Fruit fly (Drosophila melanogaster) whole organism, embryonic: ENCODE measurements around the gene CG13896.
A peak's percentile ranks its signal among the peaks of the same experiment; 100 is the strongest.

Experiments used
- Ada2b ChIP-seq: fragments of 200-800 bp; sonication (Bioruptor generic); IDR thresholded peaks from 2 replicates; pipeline ENCODE4 v1.3.6; 2022; ENCODE audit warnings: missing biosample characterization, missing genetic modification characterization
- Atf-2 ChIP-seq: fragments of 200-800 bp; sonication (Bioruptor generic); optimal IDR thresholded peaks from 2 replicates; lab custom pipeline; 2016; ENCODE audit warnings: missing biosample characterization, missing genetic modification characterization
- BtbVII ChIP-seq: fragments of 200-800 bp; sonication (Bioruptor generic); optimal IDR thresholded peaks from 3 replicates; lab custom pipeline; 2017; ENCODE audit warnings: missing biosample characterization, mild to moderate bottlenecking, missing genetic modification characterization
- CG11093 ChIP-seq: fragments of 200-800 bp; sonication (Bioruptor generic); IDR thresholded peaks from 3 replicates; pipeline ENCODE4 v1.3.6; 2022; ENCODE audit warnings: missing biosample characterization, missing genetic modification characterization
- CG13424 ChIP-seq: fragments of 200-800 bp; sonication (Bioruptor generic); optimal IDR thresholded peaks from 2 replicates; lab custom pipeline; 2019; ENCODE audit warnings: missing biosample characterization, mild to moderate bottlenecking, missing genetic modification characterization, moderate library complexity
- CG13894 ChIP-seq: fragments of 200-800 bp; sonication (Bioruptor generic); optimal IDR thresholded peaks from 3 replicates; lab custom pipeline; 2018; ENCODE audit warnings: missing biosample characterization, mild to moderate bottlenecking, missing genetic modification characterization, moderate library complexity
- CG14667 ChIP-seq: fragments of 200-800 bp; sonication (Bioruptor generic); IDR thresholded peaks from 2 replicates; pipeline ENCODE4 v1.3.6; 2022; ENCODE audit warnings: missing biosample characterization, missing genetic modification characterization
- CG15479 ChIP-seq: fragments of 200-800 bp; sonication (Bioruptor generic); optimal IDR thresholded peaks from 3 replicates; lab custom pipeline; 2019; ENCODE audit warnings: missing biosample characterization, mild to moderate bottlenecking, missing genetic modification characterization, moderate library complexity
- CG17385 ChIP-seq: fragments of 200-800 bp; sonication (Bioruptor generic); optimal IDR thresholded peaks from 3 replicates; lab custom pipeline; 2018; ENCODE audit warnings: missing biosample characterization, mild to moderate bottlenecking, missing genetic modification characterization
- CG2199 ChIP-seq: fragments of 200-800 bp; sonication (Bioruptor generic); IDR thresholded peaks from 3 replicates; pipeline ENCODE4 v1.3.6; 2022; ENCODE audit warnings: missing biosample characterization, missing genetic modification characterization
- CG31365 ChIP-seq: fragments of 200-800 bp; sonication (Bioruptor generic); optimal IDR thresholded peaks from 2 replicates; lab custom pipeline; 2018; ENCODE audit warnings: missing biosample characterization, mild to moderate bottlenecking, missing genetic modification characterization
- CG32532 ChIP-seq: fragments of 200-800 bp; sonication (Bioruptor generic); IDR thresholded peaks from 2 replicates; pipeline ENCODE4 v1.3.6; 2022; ENCODE audit warnings: missing biosample characterization, missing genetic modification characterization
- CG34224 ChIP-seq: fragments of 200-800 bp; sonication (Bioruptor generic); IDR thresholded peaks from 3 replicates; pipeline ENCODE4 v1.3.6; 2022; ENCODE audit warnings: missing biosample characterization, missing genetic modification characterization; ENCODE audit not compliant: partially characterized antibody
- CG34376 ChIP-seq: fragments of 200-800 bp; sonication (Bioruptor generic); optimal IDR thresholded peaks from 2 replicates; lab custom pipeline; 2018; ENCODE audit warnings: missing biosample characterization, mild to moderate bottlenecking, missing genetic modification characterization
- CG4820 ChIP-seq: fragments of 200-800 bp; sonication (Bioruptor generic); optimal IDR thresholded peaks from 3 replicates; lab custom pipeline; 2016; ENCODE audit warnings: missing biosample characterization, missing genetic modification characterization
- CG4854 ChIP-seq: fragments of 200-800 bp; sonication (Bioruptor generic); optimal IDR thresholded peaks from 2 replicates; lab custom pipeline; 2016; ENCODE audit warnings: missing biosample characterization, missing genetic modification characterization, inconsistent platforms
- CG5245 ChIP-seq: fragments of 200-800 bp; sonication (Bioruptor generic); optimal IDR thresholded peaks from 3 replicates; lab custom pipeline; 2016; ENCODE audit warnings: missing biosample characterization, missing genetic modification characterization
- CG6854 ChIP-seq: fragments of 200-800 bp; sonication (Bioruptor generic); optimal IDR thresholded peaks from 3 replicates; lab custom pipeline; 2017; ENCODE audit warnings: missing biosample characterization, mild to moderate bottlenecking, missing genetic modification characterization
- CoRest ChIP-seq: fragments of 200-800 bp; sonication (Bioruptor generic); optimal IDR thresholded peaks from 3 replicates; lab custom pipeline; 2018; ENCODE audit warnings: missing biosample characterization, mild to moderate bottlenecking, missing genetic modification characterization, moderate library complexity
- Fer3 ChIP-seq: fragments of 200-800 bp; sonication (Bioruptor generic); optimal IDR thresholded peaks from 2 replicates; lab custom pipeline; 2018; ENCODE audit warnings: missing biosample characterization, mild to moderate bottlenecking, missing genetic modification characterization, moderate library complexity
- H15 ChIP-seq: fragments of 200-800 bp; sonication (Bioruptor generic); IDR thresholded peaks from 3 replicates; pipeline ENCODE4 v1.3.6; 2022; ENCODE audit warnings: missing biosample characterization, missing genetic modification characterization
- HLH4C ChIP-seq: fragments of 200-800 bp; sonication (Bioruptor generic); IDR thresholded peaks from 3 replicates; pipeline ENCODE4 v1.3.6; 2022; ENCODE audit warnings: missing biosample characterization, missing genetic modification characterization; ENCODE audit not compliant: partially characterized antibody
- Hr78 ChIP-seq, 2 experiments: fragments of 200-800 bp in 1 of 2; fragments of >200 bp in 1 of 2; sonication (Bioruptor generic) in 1 of 2; optimal IDR thresholded peaks; 2 replicates each; lab custom pipeline; 2017 to 2019; ENCODE audit warnings: missing biosample characterization in 2 of 2, missing genetic modification characterization in 2 of 2, mild to moderate bottlenecking in 1 of 2, moderate library complexity in 1 of 2
- Hsf ChIP-seq: fragments of 200-800 bp; sonication (Bioruptor generic); optimal IDR thresholded peaks from 3 replicates; lab custom pipeline; 2016; ENCODE audit warnings: missing biosample characterization, missing genetic modification characterization
- Meics ChIP-seq: fragments of 200-800 bp; sonication (Bioruptor generic); optimal IDR thresholded peaks from 2 replicates; lab custom pipeline; 2017; ENCODE audit warnings: missing biosample characterization, mild to moderate bottlenecking, missing genetic modification characterization
- Myb ChIP-seq: fragments of 200-800 bp; sonication (Bioruptor generic); optimal IDR thresholded peaks from 2 replicates; lab custom pipeline; 2016; ENCODE audit warnings: missing biosample characterization, missing genetic modification characterization
- Oaz ChIP-seq: fragments of 200-800 bp; sonication (Bioruptor generic); IDR thresholded peaks from 2 replicates; pipeline ENCODE4 v1.3.6; 2022; ENCODE audit warnings: missing biosample characterization, missing genetic modification characterization
- az2 ChIP-seq: fragments of 200-800 bp; sonication (Bioruptor generic); optimal IDR thresholded peaks from 3 replicates; lab custom pipeline; 2016; ENCODE audit warnings: missing biosample characterization, missing genetic modification characterization
- corto ChIP-seq: fragments of 200-800 bp; sonication (Bioruptor generic); optimal IDR thresholded peaks from 2 replicates; lab custom pipeline; 2016; ENCODE audit warnings: missing biosample characterization, mild to moderate bottlenecking, missing genetic modification characterization, moderate library complexity
- cwo ChIP-seq: fragments of 200-800 bp; sonication (Bioruptor generic); optimal IDR thresholded peaks from 3 replicates; lab custom pipeline; 2017; ENCODE audit warnings: missing biosample characterization, missing genetic modification characterization, mild to moderate bottlenecking, moderate library complexity, missing genetic modification reagents
- dimm ChIP-seq: fragments of 200-800 bp; sonication (Bioruptor generic); IDR thresholded peaks from 2 replicates; pipeline ENCODE4 v1.3.6; 2022; ENCODE audit warnings: missing biosample characterization, missing genetic modification characterization
- disco-r ChIP-seq: fragments of 200-800 bp; sonication (Bioruptor generic); optimal IDR thresholded peaks from 2 replicates; lab custom pipeline; 2016; ENCODE audit warnings: missing biosample characterization, missing genetic modification characterization
- dmrt99B ChIP-seq: fragments of 200-800 bp; sonication (Bioruptor generic); optimal IDR thresholded peaks from 2 replicates; lab custom pipeline; 2018; ENCODE audit warnings: missing biosample characterization, mild to moderate bottlenecking, missing genetic modification characterization, moderate library complexity
- dpn ChIP-seq, 2 experiments: fragments of 200-800 bp; sonication (Bioruptor generic); optimal IDR thresholded peaks; 3 replicates each; lab custom pipeline; 2016; ENCODE audit warnings: missing biosample characterization in 2 of 2, missing genetic modification characterization in 2 of 2
- jumu ChIP-seq: fragments of 200-800 bp; sonication (Bioruptor generic); optimal IDR thresholded peaks from 3 replicates; lab custom pipeline; 2016; ENCODE audit warnings: missing biosample characterization, missing genetic modification characterization
- lola ChIP-seq, 3 experiments: fragments of >200 bp in 2 of 3; fragments of 200-800 bp in 1 of 3; sonication (Bioruptor generic) in 1 of 3; optimal IDR thresholded peaks; 2 replicates each; lab custom pipeline; 2017 to 2019; ENCODE audit warnings: missing biosample characterization in 3 of 3, missing genetic modification characterization in 3 of 3, mild to moderate bottlenecking in 1 of 3, moderate library complexity in 1 of 3
- mam ChIP-seq: fragments of 200-800 bp; sonication (Bioruptor generic); optimal IDR thresholded peaks from 3 replicates; lab custom pipeline; 2016; ENCODE audit warnings: missing biosample characterization, missing genetic modification characterization
- nmo ChIP-seq: fragments of 200-800 bp; sonication (Bioruptor generic); optimal IDR thresholded peaks from 2 replicates; lab custom pipeline; 2018; ENCODE audit warnings: missing biosample characterization, mild to moderate bottlenecking, missing genetic modification characterization, moderate library complexity
- onecut ChIP-seq: fragments of 200-800 bp; sonication (Bioruptor generic); IDR thresholded peaks from 2 replicates; pipeline ENCODE4 v1.3.6; 2022; ENCODE audit warnings: missing biosample characterization, missing genetic modification characterization
- p53 ChIP-seq: fragments of 200-800 bp; sonication (Bioruptor generic); optimal IDR thresholded peaks from 2 replicates; lab custom pipeline; 2016; ENCODE audit warnings: missing biosample characterization, missing genetic modification characterization
- pan ChIP-seq, 4 experiments: fragments of >200 bp in 3 of 4; fragments of 200-800 bp in 1 of 4; sonication (Bioruptor generic) in 1 of 4; optimal IDR thresholded peaks in 3 of 4; IDR thresholded peaks in 1 of 4; 2 replicates each; pipeline versions ENCODE4 v1.3.6 to Lab custom; 2017 to 2022; ENCODE audit warnings: missing biosample characterization in 2 of 4, missing genetic modification characterization in 2 of 4, mixed read lengths in 1 of 4
- psq ChIP-seq: fragments of 200-800 bp; sonication (Bioruptor generic); optimal IDR thresholded peaks from 2 replicates; lab custom pipeline; 2017; ENCODE audit warnings: missing biosample characterization, missing genetic modification characterization
- schlank ChIP-seq: fragments of 200-800 bp; sonication (Bioruptor generic); optimal IDR thresholded peaks from 2 replicates; lab custom pipeline; 2018; ENCODE audit warnings: missing biosample characterization, mild to moderate bottlenecking, missing genetic modification characterization
- sens ChIP-seq: fragments of 200-800 bp; sonication (Bioruptor generic); peaks from one replicate; lab custom pipeline; 2016; ENCODE audit warnings: missing biosample characterization, missing genetic modification characterization
- trh ChIP-seq: fragments of 200-800 bp; sonication (Bioruptor generic); optimal IDR thresholded peaks from 2 replicates; lab custom pipeline; 2016; ENCODE audit warnings: missing biosample characterization, missing genetic modification characterization
- unpg ChIP-seq: fragments of 200-800 bp; sonication (Bioruptor generic); optimal IDR thresholded peaks from 3 replicates; lab custom pipeline; 2018; ENCODE audit warnings: missing biosample characterization, mild to moderate bottlenecking, missing genetic modification characterization, moderate library complexity
- wor ChIP-seq: fragments of 200-800 bp; sonication (Bioruptor generic); IDR thresholded peaks from 2 replicates; pipeline ENCODE4 v1.3.6; 2022; ENCODE audit warnings: missing biosample characterization, missing genetic modification characterization
- zen2 ChIP-seq: fragments of 200-800 bp; sonication (Bioruptor generic); IDR thresholded peaks from 3 replicates; pipeline ENCODE4 v1.3.6; 2022; ENCODE audit warnings: missing biosample characterization, missing genetic modification characterization; ENCODE audit not compliant: partially characterized antibody

The CG13896 gene

DNA sequence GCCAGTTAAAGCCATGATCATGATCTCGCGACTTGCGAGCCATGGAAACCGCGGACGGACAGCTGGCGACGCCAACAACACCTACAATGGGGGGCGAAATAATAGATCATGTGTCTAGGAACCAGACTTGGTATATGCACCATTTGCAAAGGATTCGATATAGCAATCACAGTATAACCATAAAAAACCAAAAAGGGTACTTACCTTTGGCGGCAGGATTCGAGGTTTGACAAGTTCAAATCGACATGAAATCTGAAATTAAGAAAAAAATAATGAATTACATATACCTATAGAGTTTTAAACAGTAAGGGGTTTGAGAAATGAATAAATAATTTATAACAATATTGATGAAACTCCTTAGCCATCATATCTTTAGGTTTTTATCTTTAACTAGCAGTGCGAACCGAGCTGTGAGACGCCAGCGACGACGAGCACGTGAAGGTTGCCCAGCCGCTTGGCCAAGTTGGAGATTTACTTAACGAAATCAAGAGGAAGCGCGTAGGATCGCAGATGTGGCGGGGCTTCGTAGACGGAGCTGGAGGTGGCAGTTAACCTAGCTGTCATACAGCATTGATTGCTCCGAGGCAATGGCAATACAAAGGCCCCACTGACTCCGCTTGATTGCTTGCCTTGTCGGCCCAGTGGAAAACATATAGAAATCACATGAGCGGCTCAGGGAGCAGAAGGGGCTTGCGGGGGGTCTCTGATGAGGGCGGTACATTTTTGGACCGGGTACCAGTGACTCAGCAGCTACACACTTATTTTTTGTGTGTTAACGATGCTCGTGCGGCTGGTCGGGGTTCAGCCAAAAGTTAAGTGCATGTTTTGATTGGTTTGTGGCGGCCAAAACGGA is 22.4 kb upstream of the CG13896 start (continued):
- TF ChIP-seq CG6854 (GFP tag; lab: Kevin White, UChicago) (no peak), BtbVII (GFP tag; lab: Kevin White, UChicago) (peak; percentile 1), Myb (no peak), CG13894 (tag; lab: Kevin White, UChicago) (peak; percentile 67), CG34224 (GFP tag; lab: Robert Waterston, UW) (no peak), H15 (no peak), unpg (GFP tag; lab: Kevin White, UChicago) (peak; percentile 49), mam (GFP tag; lab: Kevin White, UChicago) (peak; percentile 9), CG34376 (no peak), dmrt99B (tag; lab: Kevin White, UChicago) (peak; percentile 37), CoRest (tag; lab: Kevin White, UChicago) (peak; percentile 45), schlank (tag; lab: Kevin White, UChicago) (no peak), jumu (no peak), sens (GFP tag; lab: Kevin White, UChicago) (peak; percentile 83), p53 (GFP tag; lab: Kevin White, UChicago) (no peak), zen2 (GFP tag; lab: Robert Waterston, UW) (no peak), wor (GFP tag; lab: Robert Waterston, UW) (no peak), Atf-2 (GFP tag; lab: Kevin White, UChicago) (no peak), Fer3 (no peak), Hsf (GFP tag; lab: Kevin White, UChicago) (no peak), az2 (GFP tag; lab: Kevin White, UChicago) (peak; percentile 3), Oaz (GFP tag; lab: Robert Waterston, UW) (no peak), CG4820 (GFP tag; lab: Kevin White, UChicago) (peak; percentile 20), Hr78 (GFP tag; optimal IDR thresholded peaks at IDR 0.05; lab: Kevin White, UChicago) (peak in 1 of 2 experiments; percentile 14), trh (GFP tag; lab: Kevin White, UChicago) (no peak), disco-r (GFP tag; lab: Kevin White, UChicago) (no peak), Ada2b (peak; percentile 18; the same call in 1 of the 2 replicates), nmo (GFP tag; lab: Kevin White, UChicago) (peak; percentile 36), Meics (GFP tag; lab: Kevin White, UChicago) (peak; percentile 45), CG15479 (GFP tag; lab: Kevin White, UChicago) (no peak), onecut (GFP tag; lab: Robert Waterston, UW) (peak; percentile 34), CG2199 (GFP tag; lab: Robert Waterston, UW) (no peak), CG31365 (no peak), lola (GFP tag; optimal IDR thresholded peaks at IDR 0.05; lab: Kevin White, UChicago) (no peak), dimm (GFP tag; lab: Robert Waterston, UW) (no peak), cwo (GFP tag; lab: Kevin White, UChicago) (peak; percentile 26), CG11093 (GFP tag; lab: Robert Waterston, UW) (no peak), psq (no peak), corto (GFP tag; lab: Kevin White, UChicago) (no peak), CG14667 (GFP tag; lab: Robert Waterston, UW) (no peak), pan (optimal IDR thresholded peaks at IDR 0.05; lab: Kevin White, UChicago) (no peak), pan (GFP tag; optimal IDR thresholded peaks at IDR 0.05 in 1 of 2, IDR thresholded peaks at IDR 0.05 in 1 of 2) (no peak), HLH4C (GFP tag; lab: Robert Waterston, UW) (no peak), CG4854 (no peak), CG32532 (0 out of 2 replicates have a peak, but pooled peaks have one; percentile 27), CG17385 (GFP tag; lab: Kevin White, UChicago) (peak; percentile 12), dpn (GFP tag; optimal IDR thresholded peaks at IDR 0.05; lab: Kevin White, UChicago) (peak; percentile 23 to 37), CG13424 (tag; lab: Kevin White, UChicago) (peak; percentile 20), CG5245 (no peak)
